Worm (Caenorhabditis elegans) whole organism, young adult: ENCODE results near the gene srd-69.
A peak's percentile ranks its signal among the peaks of the same experiment; 100 is the strongest.

Experiments used
- B0261.1 ChIP-seq: sonication (generic microtip); optimal IDR thresholded peaks from 2 replicates; lab custom pipeline; 2016; ENCODE audit warnings: mild to moderate bottlenecking, missing genetic modification characterization, moderate library complexity, missing compliant biosample characterization
- B0336.3 ChIP-seq: fragments of 200-800 bp; sonication (Bioruptor generic); IDR thresholded peaks from 2 replicates; pipeline ENCODE4 v1.3.6; 2022; ENCODE audit warnings: missing genetic modification characterization, missing compliant biosample characterization
- C17E4.6 ChIP-seq: fragments of 200-800 bp; sonication (Bioruptor generic); IDR thresholded peaks from 2 replicates; pipeline ENCODE4 v1.3.6; 2022; ENCODE audit warnings: missing genetic modification reagents, missing genetic modification characterization, missing compliant biosample characterization
- F49E8.2 ChIP-seq: sonication (generic microtip); optimal IDR thresholded peaks from 3 replicates; lab custom pipeline; 2017; ENCODE audit warnings: missing genetic modification characterization, mild to moderate bottlenecking, missing compliant biosample characterization, antibody characterized with exemption, moderate library complexity; ENCODE audit not compliant: insufficient read depth
- F55B11.4 ChIP-seq: sonication (generic microtip); optimal IDR thresholded peaks from 2 replicates; lab custom pipeline; 2016; ENCODE audit warnings: missing compliant biosample characterization, missing genetic modification characterization, borderline replicate concordance; ENCODE audit not compliant: insufficient read depth
- F57A8.1 ChIP-seq: fragments of 200-800 bp; sonication (Bioruptor generic); optimal IDR thresholded peaks from 2 replicates; lab custom pipeline; 2018; ENCODE audit warnings: mild to moderate bottlenecking, missing genetic modification characterization, moderate library complexity, missing compliant biosample characterization
- F57C9.4 ChIP-seq: sonication (generic microtip); optimal IDR thresholded peaks from 2 replicates; lab custom pipeline; 2017; ENCODE audit warnings: mild to moderate bottlenecking, missing genetic modification characterization, missing compliant biosample characterization
- Y53F4B.3 ChIP-seq: fragments of 200-800 bp; sonication (Bioruptor generic); IDR thresholded peaks from 2 replicates; pipeline ENCODE4 v1.3.6; 2022; ENCODE audit warnings: missing genetic modification reagents, missing genetic modification characterization, missing compliant biosample characterization
- Y79H2A.3 ChIP-seq: fragments of 200-800 bp; sonication (Bioruptor generic); conservative IDR thresholded peaks from 2 replicates; pipeline ENCODE4 v1.3.6; 2022; ENCODE audit warnings: missing genetic modification reagents, missing genetic modification characterization, missing compliant biosample characterization
- ama-1 ChIP-seq, 3 experiments: fragments of 150-350 bp in 1 of 3; sonication (generic microtip) in 2 of 3; optimal IDR thresholded peaks; 2 replicates each; lab custom pipeline; 2014 to 2018; ENCODE audit warnings: missing biosample characterization in 2 of 3, missing genetic modification characterization in 2 of 3, missing genetic modification reagents in 2 of 3
- attf-3 ChIP-seq: fragments of 200-800 bp; sonication (Bioruptor generic); conservative IDR thresholded peaks from 2 replicates; pipeline ENCODE4 v1.3.6; 2022; ENCODE audit warnings: missing genetic modification reagents, missing genetic modification characterization, missing compliant biosample characterization
- attf-5 ChIP-seq: fragments of 200-800 bp; sonication (Bioruptor generic); optimal IDR thresholded peaks from 2 replicates; lab custom pipeline; 2018; ENCODE audit warnings: mild to moderate bottlenecking, missing genetic modification characterization, missing compliant biosample characterization
- bed-1 ChIP-seq: fragments of 200-800 bp; sonication (Bioruptor generic); IDR thresholded peaks from 2 replicates; pipeline ENCODE4 v1.3.6; 2022; ENCODE audit warnings: missing genetic modification reagents, missing genetic modification characterization, missing compliant biosample characterization
- bed-2 ChIP-seq: fragments of 200-800 bp; sonication (Bioruptor generic); IDR thresholded peaks from 2 replicates; pipeline ENCODE4 v1.3.6; 2022; ENCODE audit warnings: missing genetic modification reagents, missing genetic modification characterization, missing compliant biosample characterization
- ccch-3 ChIP-seq: fragments of 200-800 bp; sonication (Bioruptor generic); optimal IDR thresholded peaks from 2 replicates; lab custom pipeline; 2018; ENCODE audit warnings: mild to moderate bottlenecking, missing genetic modification characterization, missing compliant biosample characterization
- cebp-2 ChIP-seq: fragments of 200-800 bp; sonication (Bioruptor generic); IDR thresholded peaks from 2 replicates; pipeline ENCODE4 v1.3.6; 2022; ENCODE audit warnings: missing genetic modification characterization, missing compliant biosample characterization
- ceh-27 ChIP-seq: fragments of 200-800 bp; sonication (Bioruptor generic); optimal IDR thresholded peaks from 2 replicates; lab custom pipeline; 2018; ENCODE audit warnings: mild to moderate bottlenecking, missing genetic modification characterization, moderate library complexity, missing compliant biosample characterization
- ceh-91 ChIP-seq: fragments of 200-800 bp; sonication (Bioruptor generic); IDR thresholded peaks from 2 replicates; pipeline ENCODE4 v1.3.6; 2022; ENCODE audit warnings: missing genetic modification reagents, missing genetic modification characterization, missing compliant biosample characterization
- dox-1 ChIP-seq: fragments of 200-800 bp; sonication (Bioruptor generic); IDR thresholded peaks from 2 replicates; pipeline ENCODE4 v1.3.6; 2022; ENCODE audit warnings: missing genetic modification reagents, missing genetic modification characterization, missing compliant biosample characterization
- dpff-1 ChIP-seq: sonication (generic microtip); optimal IDR thresholded peaks from 2 replicates; lab custom pipeline; 2017; ENCODE audit warnings: mild to moderate bottlenecking, missing genetic modification characterization, missing compliant biosample characterization
- dpl-1 ChIP-seq: fragments of 150-350 bp; optimal IDR thresholded peaks from 2 replicates; lab custom pipeline; 2014; ENCODE audit warnings: missing biosample characterization, missing genetic modification reagents, missing genetic modification characterization
- efl-1 ChIP-seq: fragments of 150-350 bp; optimal IDR thresholded peaks from 2 replicates; lab custom pipeline; 2014; ENCODE audit warnings: missing biosample characterization, missing genetic modification reagents, missing genetic modification characterization
- ets-4 ChIP-seq: fragments of 200-800 bp; sonication (Bioruptor generic); optimal IDR thresholded peaks from 2 replicates; lab custom pipeline; 2018; ENCODE audit warnings: mild to moderate bottlenecking, missing genetic modification characterization, missing compliant biosample characterization
- hlh-26 ChIP-seq: fragments of 200-800 bp; sonication (Bioruptor generic); conservative IDR thresholded peaks from 2 replicates; pipeline ENCODE4 v1.3.6; 2022; ENCODE audit warnings: missing genetic modification reagents, missing genetic modification characterization, missing compliant biosample characterization
- hmg-1.2 ChIP-seq: fragments of 200-800 bp; sonication (Bioruptor generic); IDR thresholded peaks from 2 replicates; pipeline ENCODE4 v1.3.6; 2022; ENCODE audit warnings: missing genetic modification reagents, missing genetic modification characterization, missing compliant biosample characterization
- lin-35 ChIP-seq, 3 experiments: fragments of 150-350 bp in 2 of 3; sonication (generic microtip) in 1 of 3; optimal IDR thresholded peaks; 2 replicates each; lab custom pipeline; 2014 to 2018; ENCODE audit warnings: missing biosample characterization in 3 of 3, missing genetic modification characterization in 3 of 3, missing genetic modification reagents in 3 of 3
- lsl-1 ChIP-seq: fragments of 200-800 bp; sonication (Bioruptor generic); optimal IDR thresholded peaks from 2 replicates; lab custom pipeline; 2018; ENCODE audit warnings: mild to moderate bottlenecking, missing genetic modification characterization, moderate library complexity, missing compliant biosample characterization
- lsy-27 ChIP-seq: sonication (generic microtip); optimal IDR thresholded peaks from 2 replicates; lab custom pipeline; 2017; ENCODE audit warnings: missing genetic modification characterization, mild to moderate bottlenecking, missing compliant biosample characterization, antibody characterized with exemption, missing genotype, borderline replicate concordance; ENCODE audit not compliant: insufficient read depth
- madf-6 ChIP-seq: fragments of 200-800 bp; sonication (Bioruptor generic); IDR thresholded peaks from 2 replicates; pipeline ENCODE4 v1.3.6; 2022; ENCODE audit warnings: missing genetic modification reagents, missing genetic modification characterization, missing compliant biosample characterization
- madf-8 ChIP-seq: fragments of 200-800 bp; sonication (Bioruptor generic); conservative IDR thresholded peaks from 2 replicates; pipeline ENCODE4 v1.3.6; 2022; ENCODE audit warnings: missing genetic modification reagents, missing genetic modification characterization, missing compliant biosample characterization
- mel-28 ChIP-seq: sonication (generic microtip); optimal IDR thresholded peaks from 2 replicates; lab custom pipeline; 2016; ENCODE audit warnings: borderline replicate concordance, mild to moderate bottlenecking, missing genetic modification characterization, missing compliant biosample characterization
- nfya-1 ChIP-seq: sonication (generic microtip); optimal IDR thresholded peaks from 2 replicates; lab custom pipeline; 2017; ENCODE audit warnings: antibody characterized with exemption, missing compliant biosample characterization, missing genetic modification characterization, borderline replicate concordance; ENCODE audit not compliant: insufficient read depth
- nhr-179 ChIP-seq: sonication (generic microtip); optimal IDR thresholded peaks from 2 replicates; lab custom pipeline; 2016; ENCODE audit warnings: mild to moderate bottlenecking, missing genetic modification characterization, missing compliant biosample characterization
- nhr-80 ChIP-seq: sonication (generic microtip); optimal IDR thresholded peaks from 2 replicates; lab custom pipeline; 2016; ENCODE audit warnings: missing genetic modification characterization, missing compliant biosample characterization
- pbrm-1 ChIP-seq: fragments of 200-800 bp; sonication (Bioruptor generic); IDR thresholded peaks from 2 replicates; pipeline ENCODE4 v1.3.6; 2022; ENCODE audit warnings: missing genetic modification reagents, missing genetic modification characterization, missing compliant biosample characterization
- rpc-1 ChIP-seq, 2 experiments: fragments of 150-350 bp in 1 of 2; sonication (generic microtip) in 1 of 2; optimal IDR thresholded peaks; 2 replicates each; lab custom pipeline; 2014 to 2018; ENCODE audit warnings: missing biosample characterization in 1 of 2, missing genetic modification characterization in 1 of 2, missing genetic modification reagents in 1 of 2, missing genotype in 1 of 2
- snpc-3.4 ChIP-seq: sonication (generic microtip); optimal IDR thresholded peaks from 2 replicates; lab custom pipeline; 2017; ENCODE audit warnings: missing genetic modification characterization, mild to moderate bottlenecking, missing compliant biosample characterization, antibody characterized with exemption, moderate library complexity, missing genotype, missing genetic modification reagents
- snpc-4 ChIP-seq, 5 experiments: fragments of 150-350 bp in 1 of 5; sonication (generic microtip) in 4 of 5; optimal IDR thresholded peaks; 2 replicates each; lab custom pipeline; 2014 to 2018; ENCODE audit warnings: missing genetic modification characterization in 5 of 5, missing biosample characterization in 3 of 5, antibody characterized with exemption in 2 of 5, mild to moderate bottlenecking in 2 of 5, missing compliant biosample characterization in 2 of 5, missing genotype in 2 of 5, moderate library complexity in 2 of 5, missing genetic modification reagents in 1 of 5
- sptf-2 ChIP-seq: fragments of 200-800 bp; sonication (Bioruptor generic); optimal IDR thresholded peaks from 2 replicates; lab custom pipeline; 2018; ENCODE audit warnings: mild to moderate bottlenecking, missing genetic modification characterization, missing compliant biosample characterization
- tbp1 ChIP-seq: fragments of 200-800 bp; sonication (Bioruptor generic); optimal IDR thresholded peaks from 2 replicates; lab custom pipeline; 2018; ENCODE audit warnings: mild to moderate bottlenecking, missing genetic modification characterization, missing compliant biosample characterization
- tlf-1 ChIP-seq: fragments of 200-800 bp; sonication (Bioruptor generic); optimal IDR thresholded peaks from 2 replicates; lab custom pipeline; 2018; ENCODE audit warnings: mild to moderate bottlenecking, missing genetic modification characterization, missing compliant biosample characterization
- unc-62 ChIP-seq: fragments of 150-350 bp; optimal IDR thresholded peaks from 2 replicates; lab custom pipeline; 2014; ENCODE audit warnings: missing biosample characterization, missing genetic modification reagents, missing genetic modification characterization
- ztf-6 ChIP-seq: fragments of 200-800 bp; sonication (Bioruptor generic); IDR thresholded peaks from 2 replicates; pipeline ENCODE4 v1.3.6; 2022; ENCODE audit warnings: missing genetic modification reagents, missing genetic modification characterization, missing compliant biosample characterization

Gene srd-69

ce11 chrIII:2368424-2368823 is 5.7 kb downstream of the srd-69 start, which contains the start of gene H04J21.4:
TSS of gene H04J21.4 (minus strand) at chrIII:2368524.
- TF ChIP-seq F57C9.4 (tag; lab: Kevin White, UChicago) (no peak), B0261.1 (no peak), F55B11.4 (tag; lab: Kevin White, UChicago) (no peak), ztf-6 (GFP tag; lab: Robert Waterston, UW) (no peak), tlf-1 (GFP tag; lab: Kevin White, UChicago) (no peak), dox-1 (GFP tag; lab: Robert Waterston, UW) (no peak), F57A8.1 (no peak), ceh-91 (GFP tag; lab: Robert Waterston, UW) (no peak), madf-8 (GFP tag; lab: Robert Waterston, UW) (no peak), nfya-1 (tag; lab: Kevin White, UChicago) (no peak), bed-1 (GFP tag; lab: Robert Waterston, UW) (no peak), ama-1 (optimal IDR thresholded peaks at IDR 0.05; lab: Kevin White, UChicago) (no peak), ama-1 (GFP tag; optimal IDR thresholded peaks at IDR 0.05; lab: Kevin White, UChicago) (no peak), C17E4.6 (GFP tag; lab: Robert Waterston, UW) (no peak), unc-62 (GFP tag; lab: Kevin White, UChicago) (no peak), rpc-1 (optimal IDR thresholded peaks at IDR 0.05; lab: Kevin White, UChicago) (no peak), rpc-1 (tag; optimal IDR thresholded peaks at IDR 0.05; lab: Kevin White, UChicago) (no peak), ccch-3 (GFP tag; lab: Kevin White, UChicago) (no peak), lsy-27 (tag; lab: Kevin White, UChicago) (no peak), nhr-80 (tag; lab: Kevin White, UChicago) (no peak)
- TF ChIP-seq, all 124 proteins: peak for 0

ce11 chrIII:2371864-2372263 is 9.1 kb downstream of the srd-69 start, which contains the start of gene H04J21.1:
TSS of gene H04J21.1 (minus strand) at chrIII:2371964.
- TF ChIP-seq Y53F4B.3 (GFP tag; lab: Robert Waterston, UW) (no peak), mel-28 (tag; lab: Kevin White, UChicago) (no peak), nhr-179 (tag; lab: Kevin White, UChicago) (no peak), tbp1 (no peak), B0336.3 (no peak), lsy-27 (tag; lab: Kevin White, UChicago) (no peak), ets-4 (GFP tag; lab: Kevin White, UChicago) (no peak), madf-6 (GFP tag; lab: Robert Waterston, UW) (no peak), F49E8.2 (no peak), F57C9.4 (tag; lab: Kevin White, UChicago) (no peak), cebp-2 (no peak), nhr-80 (tag; lab: Kevin White, UChicago) (no peak), snpc-3.4 (tag; lab: Kevin White, UChicago) (no peak)

ce11 chrIII:2375918-2376317 is 13.2 kb downstream of the srd-69 start, which contains the start of gene H14E04.2:
TSS of gene H14E04.2 (plus strand) at chrIII:2376193.
- TF ChIP-seq sptf-2 (GFP tag; lab: Kevin White, UChicago): no peak
- TF ChIP-seq hlh-26 (GFP tag; lab: Robert Waterston, UW): no peak
- TF ChIP-seq attf-3 (GFP tag; lab: Robert Waterston, UW): peak; percentile 97
- TF ChIP-seq pbrm-1 (GFP tag; lab: Robert Waterston, UW): 0 out of 2 replicates have a peak, but pooled peaks have one; percentile 18
- peak; percentile 3 for TF ChIP-seq tlf-1 (GFP tag; lab: Kevin White, UChicago)
- peak; percentile 10 for TF ChIP-seq ceh-27 (GFP tag; lab: Kevin White, UChicago)
- TF ChIP-seq madf-6 (GFP tag; lab: Robert Waterston, UW): peak; percentile 74; the same call in 1 of the 2 replicates
- TF ChIP-seq Y79H2A.3: no peak
- no peak for TF ChIP-seq snpc-4 (GFP tag; optimal IDR thresholded peaks at IDR 0.05; lab: Kevin White, UChicago)
- TF ChIP-seq snpc-4 (tag; optimal IDR thresholded peaks at IDR 0.05; lab: Kevin White, UChicago): peak in 1 of 4 experiments; percentile 53
- peak; percentile 92 for TF ChIP-seq efl-1 (GFP tag; lab: Kevin White, UChicago)
- TF ChIP-seq nhr-179 (tag; lab: Kevin White, UChicago): no peak
- no peak for TF ChIP-seq dpff-1 (tag; lab: Kevin White, UChicago)
- peak; percentile 59 for TF ChIP-seq lsl-1
- TF ChIP-seq attf-5 (GFP tag; lab: Kevin White, UChicago): no peak
- TF ChIP-seq dpl-1 (GFP tag; lab: Kevin White, UChicago): peak; percentile 78
- no peak for TF ChIP-seq bed-2 (GFP tag; lab: Robert Waterston, UW)
- peak; percentile 18; the same call in 1 of the 2 replicates for TF ChIP-seq hmg-1.2 (GFP tag; lab: Robert Waterston, UW)
- TF ChIP-seq lin-35 (GFP tag; optimal IDR thresholded peaks at IDR 0.05; lab: Kevin White, UChicago): peak in 2 of 3 experiments; percentile 49 to 92
